Fruit fly (Drosophila melanogaster): ENCODE data around the gene Samuel.
A peak's percentile ranks its signal among the peaks of the same experiment; 100 is the strongest.

Samuel gene

DNA sequence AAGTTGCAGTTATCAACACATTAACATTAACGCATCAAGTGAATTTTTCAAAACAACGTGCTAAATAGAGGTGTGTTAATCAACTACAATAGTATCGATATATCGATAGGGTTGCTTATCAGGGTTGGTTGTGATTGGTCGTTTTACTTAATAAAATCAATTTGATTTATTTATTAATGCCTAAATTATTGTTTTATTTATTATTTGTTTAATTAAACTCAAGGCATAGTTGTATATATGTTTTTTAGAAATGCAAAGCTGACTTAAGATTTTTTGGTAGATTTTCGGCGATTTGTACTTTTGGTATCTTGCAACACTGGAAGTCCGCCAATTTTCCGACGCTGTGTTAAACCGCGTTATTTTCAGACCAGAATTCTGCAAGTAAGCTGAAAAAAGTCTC, 55.8 kb downstream of the Samuel start, which contains the start of the genes Art8 and dUTPase (continued):
- TF ChIP-seq sisA (GFP tag; IDR thresholded peaks at IDR 0.05) = peak; percentile 58
- peak; percentile 66 for TF ChIP-seq CG15601 (tag; optimal IDR thresholded peaks at IDR 0.05)
- TF ChIP-seq Opbp (GFP tag; IDR thresholded peaks at IDR 0.05; ENCODE audit: partially characterized antibody) = peak; percentile 81
- peak; percentile 76 for TF ChIP-seq CG32532 (GFP tag; IDR thresholded peaks at IDR 0.05)
- TF ChIP-seq CG11247 (GFP tag; IDR thresholded peaks at IDR 0.05) = peak; percentile 65
- peak; percentile 58 for TF ChIP-seq gcm (GFP tag; optimal IDR thresholded peaks at IDR 0.05)
- TF ChIP-seq Max (GFP tag; optimal IDR thresholded peaks at IDR 0.05) = peak; percentile 93
- TF ChIP-seq Dfd (GFP tag; optimal IDR thresholded peaks at IDR 0.05) = no peak
- no peak for TF ChIP-seq ERR (GFP tag; optimal IDR thresholded peaks at IDR 0.05)
- TF ChIP-seq Antp (GFP tag; optimal IDR thresholded peaks at IDR 0.05) = peak; percentile 39
- TF ChIP-seq salm (tag; optimal IDR thresholded peaks at IDR 0.05) = no peak
- TF ChIP-seq Hey (tag; optimal IDR thresholded peaks at IDR 0.05) = no peak
- TF ChIP-seq CG6791 (GFP tag; IDR thresholded peaks at IDR 0.05; ENCODE audit: partially characterized antibody) = peak; percentile 82
- peak; percentile 75 for TF ChIP-seq Sox102F (GFP tag; optimal IDR thresholded peaks at IDR 0.05)
- TF ChIP-seq CG34376 (GFP tag; optimal IDR thresholded peaks at IDR 0.05) = peak; percentile 58
- TF ChIP-seq H15 (GFP tag; IDR thresholded peaks at IDR 0.05) = peak; percentile 35; the same call in 1 of the 3 replicates
- no peak for TF ChIP-seq fu2 (GFP tag; optimal IDR thresholded peaks at IDR 0.05)
- TF ChIP-seq CG4730 (GFP tag; IDR thresholded peaks at IDR 0.05) = peak; percentile 61
- no peak for TF ChIP-seq CG6854 (GFP tag; optimal IDR thresholded peaks at IDR 0.05)
- no peak for TF ChIP-seq CG6175 (GFP tag; IDR thresholded peaks at IDR 0.05)
- no peak for TF ChIP-seq sd (tag; optimal IDR thresholded peaks at IDR 0.05)
- peak; percentile 77 for TF ChIP-seq Hsf (GFP tag; optimal IDR thresholded peaks at IDR 0.05)
- peak; percentile 48 for TF ChIP-seq CG13296 (GFP tag; optimal IDR thresholded peaks at IDR 0.05)
- TF ChIP-seq CG4360 (GFP tag; IDR thresholded peaks at IDR 0.05) = no peak
- peak; percentile 93 for TF ChIP-seq CG12391 (tag; optimal IDR thresholded peaks at IDR 0.05)
- TF ChIP-seq repo (GFP tag; optimal IDR thresholded peaks at IDR 0.05) = no peak
- no peak for TF ChIP-seq org-1 (GFP tag; optimal IDR thresholded peaks at IDR 0.05)
- TF ChIP-seq CG11085 (GFP tag; IDR thresholded peaks at IDR 0.05) = no peak
- peak; percentile 70 for TF ChIP-seq Ssrp (tag; optimal IDR thresholded peaks at IDR 0.05)
- TF ChIP-seq pb (GFP tag; optimal IDR thresholded peaks at IDR 0.05) = no peak
- no peak for TF ChIP-seq gsb (GFP tag; IDR thresholded peaks at IDR 0.05)
- TF ChIP-seq CG10209 (GFP tag; optimal IDR thresholded peaks at IDR 0.05) = peak; percentile 66
- peak; percentile 30 for TF ChIP-seq CG1603 (tag; optimal IDR thresholded peaks at IDR 0.05)
- peak; percentile 82 for TF ChIP-seq CoRest (tag; optimal IDR thresholded peaks at IDR 0.05)
- TF ChIP-seq CG7928 (GFP tag; optimal IDR thresholded peaks at IDR 0.05) = peak; percentile 89
- peak in 1 of 2 experiments; percentile 27 for TF ChIP-seq chif (GFP tag; optimal IDR thresholded peaks at IDR 0.05)
- peak; percentile 83 for TF ChIP-seq Ptx1 (GFP tag; IDR thresholded peaks at IDR 0.05)
- TF ChIP-seq eyg (GFP tag; optimal IDR thresholded peaks at IDR 0.05) = no peak
- no peak for TF ChIP-seq Deaf1 (tag; optimal IDR thresholded peaks at IDR 0.05)
- TF ChIP-seq stc (GFP tag; IDR thresholded peaks at IDR 0.05) = peak; percentile 54; the same call in 1 of the 2 replicates
- peak; percentile 80 for TF ChIP-seq CG17361 (GFP tag; IDR thresholded peaks at IDR 0.05)
- 0 out of 2 replicates have a peak, but pooled peaks have one; percentile 37 for TF ChIP-seq CG32767 (GFP tag; IDR thresholded peaks at IDR 0.05)
- no peak for TF ChIP-seq MTF-1 (GFP tag; optimal IDR thresholded peaks at IDR 0.05; ENCODE audit: borderline replicate concordance)
- peak; percentile 26 for TF ChIP-seq CG33213 (GFP tag; optimal IDR thresholded peaks at IDR 0.05)
- TF ChIP-seq HLH4C (GFP tag; IDR thresholded peaks at IDR 0.05; ENCODE audit: partially characterized antibody) = peak; percentile 83
- peak in 1 of 2 experiments; percentile 25 for TF ChIP-seq insv (GFP tag; optimal IDR thresholded peaks at IDR 0.05)
- TF ChIP-seq ap (GFP tag; IDR thresholded peaks at IDR 0.05) = peak; percentile 22; the same call in 1 of the 2 replicates
- no peak for TF ChIP-seq gce (GFP tag; IDR thresholded peaks at IDR 0.05)
- TF ChIP-seq p53 (GFP tag; optimal IDR thresholded peaks at IDR 0.05) = no peak
- no peak for TF ChIP-seq CG12071 (GFP tag; optimal IDR thresholded peaks at IDR 0.05)
- TF ChIP-seq CG30431 (GFP tag; optimal IDR thresholded peaks at IDR 0.05) = peak; percentile 25

Measured in whole organism, embryonic.